Worm (Caenorhabditis elegans) whole organism, midembryonic: ENCODE measurements around the gene fars-3.
"Not testable (repeated sequence)": the region's sequence is repeated elsewhere in the genome, so short reads cannot be mapped to it uniquely, and the experiment has no call there.

Experiments
- T22C8.4 ChIP-seq: fragments of 200-800 bp; sonication (Bioruptor generic); IDR thresholded peaks from 2 replicates; pipeline ENCODE4 v1.3.6; 2022; ENCODE audit warnings: missing genetic modification characterization, missing compliant biosample characterization
- cog-1 ChIP-seq: sonication (generic microtip); optimal IDR thresholded peaks from 2 replicates; lab custom pipeline; 2016; ENCODE audit warnings: missing genetic modification characterization, missing compliant biosample characterization
- flt-1 ChIP-seq: fragments of 200-800 bp; sonication (Bioruptor generic); IDR thresholded peaks from 2 replicates; pipeline ENCODE4 v1.3.6; 2022; ENCODE audit warnings: missing genetic modification characterization, missing compliant biosample characterization
- klf-2 ChIP-seq: fragments of 200-800 bp; sonication (Bioruptor generic); conservative IDR thresholded peaks from 2 replicates; pipeline ENCODE4 v1.3.6; 2022; ENCODE audit warnings: missing genetic modification reagents, missing genetic modification characterization, missing compliant biosample characterization
- med-1 ChIP-seq: sonication (generic microtip); optimal IDR thresholded peaks from 2 replicates; lab custom pipeline; 2017; ENCODE audit warnings: missing genetic modification characterization, mild to moderate bottlenecking, missing compliant biosample characterization, antibody characterized with exemption, missing genetic modification reagents; ENCODE audit not compliant: insufficient read depth
- ref-1 ChIP-seq: fragments of 200-800 bp; sonication (Bioruptor generic); conservative IDR thresholded peaks from 2 replicates; pipeline ENCODE4 v1.3.6; 2022; ENCODE audit warnings: missing genetic modification reagents, missing genetic modification characterization, missing compliant biosample characterization
- tab-1 ChIP-seq: fragments of 200-800 bp; sonication (Bioruptor generic); IDR thresholded peaks from 2 replicates; pipeline ENCODE4 v1.3.6; 2022; ENCODE audit warnings: missing genetic modification characterization, missing compliant biosample characterization
- ztf-23 ChIP-seq: fragments of 200-800 bp; sonication (Bioruptor generic); IDR thresholded peaks from 2 replicates; pipeline ENCODE4 v1.3.6; 2022; ENCODE audit warnings: missing genetic modification reagents, missing genetic modification characterization, missing compliant biosample characterization
- ztf-29 ChIP-seq: fragments of 200-800 bp; sonication (Bioruptor generic); IDR thresholded peaks from 2 replicates; pipeline ENCODE4 v1.3.6; 2022; ENCODE audit warnings: missing genetic modification reagents, missing genetic modification characterization, missing compliant biosample characterization

Gene fars-3

DNA sequence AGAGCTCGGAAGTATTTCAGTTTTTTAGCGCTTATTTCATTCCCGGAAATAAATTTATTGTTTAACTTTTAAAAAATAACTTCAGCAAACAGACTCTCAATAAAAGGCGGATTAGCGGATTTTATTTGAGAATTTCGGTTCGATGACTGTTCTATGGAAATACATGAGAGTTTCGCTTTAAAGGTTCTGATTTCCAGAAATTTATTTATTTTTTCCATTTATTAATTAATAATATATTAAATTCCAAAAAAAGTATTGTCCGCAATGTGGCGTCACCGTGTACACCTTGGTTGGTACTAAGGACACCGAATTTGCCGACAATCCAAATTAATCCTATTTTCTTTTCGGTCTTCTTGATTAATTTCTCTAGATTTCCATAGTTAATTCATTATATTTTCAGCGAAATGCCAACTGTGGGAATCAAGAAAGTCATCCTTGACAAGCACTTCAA lies at the start of gene fars-3:
Gene fars-3, plus strand, starts transcription at position 401 of the 451 bp plus-strand sequence.
- 0 out of 2 replicates have a peak, but pooled peaks have one; percentile 49 for TF ChIP-seq flt-1
- TF ChIP-seq T22C8.4 (GFP tag; lab: Robert Waterston, UW): no peak
- TF ChIP-seq med-1 (GFP tag; lab: Kevin White, UChicago): no peak
- no peak for TF ChIP-seq tab-1 (GFP tag; lab: Robert Waterston, UW)
- no peak for TF ChIP-seq ztf-29 (GFP tag; lab: Robert Waterston, UW)

- TF ChIP-seq ztf-23 (GFP tag; lab: Robert Waterston, UW): no peak
- no peak for TF ChIP-seq T22C8.4 (GFP tag; lab: Robert Waterston, UW)
- no peak for TF ChIP-seq ref-1 (GFP tag; lab: Robert Waterston, UW)
- no peak for TF ChIP-seq flt-1
- no peak for TF ChIP-seq ztf-29 (GFP tag; lab: Robert Waterston, UW)
- no peak for TF ChIP-seq cog-1 (tag; lab: Kevin White, UChicago)
- no peak for TF ChIP-seq tab-1 (GFP tag; lab: Robert Waterston, UW)
- TF ChIP-seq klf-2 (GFP tag; lab: Robert Waterston, UW): no peak
- TF ChIP-seq med-1 (GFP tag; lab: Kevin White, UChicago): no peak
Observed at ce11 chrII:8415035-8415434, 49.6 kb upstream of the fars-3 start.

ce11 chrII:8415462-8416037 lies 49.1 kb upstream of the fars-3 start:
- TF ChIP-seq ztf-23 (GFP tag; lab: Robert Waterston, UW) (no peak), flt-1 (0 out of 2 replicates have a peak, but pooled peaks have one; percentile 49), T22C8.4 (GFP tag; lab: Robert Waterston, UW) (no peak), tab-1 (GFP tag; lab: Robert Waterston, UW) (no peak), med-1 (GFP tag; lab: Kevin White, UChicago) (no peak), ref-1 (GFP tag; lab: Robert Waterston, UW) (no peak), klf-2 (GFP tag; lab: Robert Waterston, UW) (no peak), ztf-29 (GFP tag; lab: Robert Waterston, UW) (peak; percentile 54; the same call in 1 of the 2 replicates), cog-1 (tag; lab: Kevin White, UChicago) (no peak)

- TF ChIP-seq flt-1 (no peak), T22C8.4 (GFP tag; lab: Robert Waterston, UW) (no peak), med-1 (GFP tag; lab: Kevin White, UChicago) (no peak), klf-2 (GFP tag; lab: Robert Waterston, UW) (no peak), ztf-29 (GFP tag; lab: Robert Waterston, UW) (no peak), cog-1 (tag; lab: Kevin White, UChicago) (no peak), ref-1 (GFP tag; lab: Robert Waterston, UW) (no peak), ztf-23 (GFP tag; lab: Robert Waterston, UW) (no peak), tab-1 (GFP tag; lab: Robert Waterston, UW) (no peak)
Observed at ce11 chrII:8417059-8417668, 47.5 kb upstream of the fars-3 start, which contains the start of gene fdgt-2. Gene fdgt-2, plus strand, starts transcription at chrII:8417618.

DNA sequence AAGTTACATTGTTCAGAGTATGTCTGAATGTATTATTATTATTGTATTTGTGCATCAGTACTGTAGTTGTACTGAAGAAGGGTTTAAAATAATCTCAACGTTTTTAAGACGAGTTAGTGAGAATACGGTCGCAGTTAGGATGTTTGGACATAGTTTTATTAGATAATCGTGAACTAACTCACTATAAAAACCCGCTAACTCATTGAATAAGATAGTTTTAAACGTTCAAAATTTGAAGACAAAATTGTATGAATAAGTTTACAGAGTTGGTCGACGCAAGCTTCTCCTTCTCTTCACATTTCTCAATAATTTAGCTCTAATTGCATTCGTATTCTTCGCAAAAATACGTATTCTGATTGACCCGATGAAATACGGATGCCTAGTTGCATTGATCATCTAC lies 45.6 kb upstream of the fars-3 start:
- TF ChIP-seq ztf-29 (GFP tag; lab: Robert Waterston, UW) (no peak), ztf-23 (GFP tag; lab: Robert Waterston, UW) (no peak), flt-1 (no peak), ref-1 (GFP tag; lab: Robert Waterston, UW) (no peak), cog-1 (tag; lab: Kevin White, UChicago) (no peak), med-1 (GFP tag; lab: Kevin White, UChicago) (no peak), T22C8.4 (GFP tag; lab: Robert Waterston, UW) (no peak), tab-1 (GFP tag; lab: Robert Waterston, UW) (no peak), klf-2 (GFP tag; lab: Robert Waterston, UW) (no peak)

DNA sequence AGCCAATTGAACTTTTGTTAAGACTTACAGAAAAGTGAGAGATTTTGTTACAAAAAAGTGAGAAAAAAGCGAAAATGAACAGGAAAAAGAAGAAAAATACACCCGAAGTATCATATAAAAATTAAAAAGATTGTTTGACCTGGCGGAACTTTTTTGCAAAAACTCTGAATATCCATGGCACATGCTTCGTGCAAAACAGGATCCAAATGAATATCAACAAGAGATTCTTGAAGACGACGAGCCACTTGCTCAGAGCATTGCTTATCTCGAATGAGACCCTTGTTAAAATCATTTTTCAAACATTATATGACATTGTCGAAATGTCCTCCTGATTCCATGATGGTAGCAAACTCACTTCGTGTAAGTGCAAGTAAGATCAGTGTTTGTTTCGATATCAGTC lies 44.9 kb upstream of the fars-3 start, which contains the start of gene F14E5.8:
Gene F14E5.8, plus strand, starts transcription at position 301 of the 400 bp plus-strand sequence.
- TF ChIP-seq flt-1; ztf-29 (GFP tag; lab: Robert Waterston, UW); ref-1 (GFP tag; lab: Robert Waterston, UW): not testable (repeated sequence)

- TF ChIP-seq T22C8.4 (GFP tag; lab: Robert Waterston, UW) (no peak), ref-1 (GFP tag; lab: Robert Waterston, UW) (no peak), klf-2 (GFP tag; lab: Robert Waterston, UW) (no peak), flt-1 (no peak), ztf-29 (GFP tag; lab: Robert Waterston, UW) (no peak), tab-1 (GFP tag; lab: Robert Waterston, UW) (no peak), cog-1 (tag; lab: Kevin White, UChicago) (no peak), med-1 (GFP tag; lab: Kevin White, UChicago) (no peak), ztf-23 (GFP tag; lab: Robert Waterston, UW) (no peak)
Observed at ce11 chrII:8420775-8421388, 43.8 kb upstream of the fars-3 start.

ce11 chrII:8428758-8428946 lies 36.0 kb upstream of the fars-3 start, which contains the start of gene F14E5.2:
Gene F14E5.2, minus strand, starts transcription at chrII:8428858.
- TF ChIP-seq cog-1 (tag; lab: Kevin White, UChicago) (no peak), ztf-29 (GFP tag; lab: Robert Waterston, UW) (no peak), flt-1 (no peak), ref-1 (GFP tag; lab: Robert Waterston, UW) (no peak), med-1 (GFP tag; lab: Kevin White, UChicago) (no peak), klf-2 (GFP tag; lab: Robert Waterston, UW) (no peak), ztf-23 (GFP tag; lab: Robert Waterston, UW) (no peak), T22C8.4 (GFP tag; lab: Robert Waterston, UW) (no peak), tab-1 (GFP tag; lab: Robert Waterston, UW) (no peak)
